Worm (Caenorhabditis elegans) whole organism, L4 larva: ENCODE results near the gene F26A1.8.

Source experiments
- T26A8.4 ChIP-seq: fragments of 200-800 bp; sonication (Bioruptor generic); IDR thresholded peaks from 2 replicates; pipeline ENCODE4 v1.3.6; 2022; ENCODE audit warnings: missing genetic modification characterization, missing compliant biosample characterization
- ama-1 ChIP-seq: fragments of 150-350 bp; optimal IDR thresholded peaks from 2 replicates; lab custom pipeline; 2014; ENCODE audit warnings: inconsistent platforms, mixed read lengths
- daf-16 ChIP-seq, 3 experiments: sonication (generic microtip); optimal IDR thresholded peaks; 2 replicates each; lab custom pipeline; 2016 to 2017; ENCODE audit warnings: missing genetic modification characterization in 3 of 3, missing genetic modification reagents in 3 of 3, mild to moderate bottlenecking in 2 of 3, missing compliant biosample characterization in 2 of 3, missing biosample characterization in 1 of 3, moderate library complexity in 1 of 3
- daf-19 ChIP-seq: fragments of 200-800 bp; sonication (Bioruptor generic); conservative IDR thresholded peaks from 2 replicates; pipeline ENCODE4 v1.3.6; 2022; ENCODE audit warnings: missing genetic modification characterization, missing compliant biosample characterization
- dpl-1 ChIP-seq: fragments of 150-350 bp; optimal IDR thresholded peaks from 2 replicates; lab custom pipeline; 2014; ENCODE audit warnings: missing biosample characterization, missing genetic modification reagents, missing genetic modification characterization
- egl-27 ChIP-seq: sonication (generic microtip); optimal IDR thresholded peaks from 3 replicates; lab custom pipeline; 2017; ENCODE audit warnings: missing biosample characterization, missing genetic modification reagents, missing genetic modification characterization
- fos-1 ChIP-seq: fragments of 150-350 bp; optimal IDR thresholded peaks from 2 replicates; lab custom pipeline; 2014; ENCODE audit warnings: missing biosample characterization, missing genetic modification characterization
- gei-8 ChIP-seq: fragments of 200-800 bp; sonication (Bioruptor generic); optimal IDR thresholded peaks from 2 replicates; lab custom pipeline; 2018; ENCODE audit warnings: mild to moderate bottlenecking, missing genetic modification characterization, missing compliant biosample characterization
- lir-3 ChIP-seq: sonication (generic microtip); optimal IDR thresholded peaks from 2 replicates; lab custom pipeline; 2016; ENCODE audit warnings: mild to moderate bottlenecking, missing genetic modification characterization, missing compliant biosample characterization
- nhr-11 ChIP-seq: fragments of 150-350 bp; optimal IDR thresholded peaks from 2 replicates; lab custom pipeline; 2014; ENCODE audit warnings: missing biosample characterization, missing genetic modification characterization
- pha-4 ChIP-seq, 2 experiments: fragments of 150-350 bp in 1 of 2; fragments of 200-800 bp in 1 of 2; sonication (Bioruptor generic) in 1 of 2; IDR thresholded peaks in 1 of 2; optimal IDR thresholded peaks in 1 of 2; 2 replicates each; pipeline versions ENCODE4 v1.3.6 to Lab custom; 2014 to 2022; ENCODE audit warnings: missing genetic modification characterization in 2 of 2, missing genetic modification reagents in 2 of 2, missing biosample characterization in 1 of 2, missing compliant biosample characterization in 1 of 2
- unc-130 ChIP-seq: sonication (generic microtip); optimal IDR thresholded peaks from 2 replicates; lab custom pipeline; 2016; ENCODE audit warnings: missing genetic modification reagents, missing genetic modification characterization, missing compliant biosample characterization
- unc-39 ChIP-seq: sonication (generic microtip); optimal IDR thresholded peaks from 2 replicates; lab custom pipeline; 2017; ENCODE audit warnings: missing biosample characterization, missing genetic modification characterization
- unc-62 ChIP-seq, 3 experiments: fragments of 150-350 bp in 1 of 3; sonication (generic microtip); optimal IDR thresholded peaks in 2 of 3; peaks in 1 of 3; 1 replicate in 1 of 3; 2 replicates in 2 of 3; lab custom pipeline; 2014 to 2017; ENCODE audit warnings: missing biosample characterization in 3 of 3, missing genetic modification characterization in 3 of 3, missing genetic modification reagents in 3 of 3, missing genotype in 1 of 3

DNA sequence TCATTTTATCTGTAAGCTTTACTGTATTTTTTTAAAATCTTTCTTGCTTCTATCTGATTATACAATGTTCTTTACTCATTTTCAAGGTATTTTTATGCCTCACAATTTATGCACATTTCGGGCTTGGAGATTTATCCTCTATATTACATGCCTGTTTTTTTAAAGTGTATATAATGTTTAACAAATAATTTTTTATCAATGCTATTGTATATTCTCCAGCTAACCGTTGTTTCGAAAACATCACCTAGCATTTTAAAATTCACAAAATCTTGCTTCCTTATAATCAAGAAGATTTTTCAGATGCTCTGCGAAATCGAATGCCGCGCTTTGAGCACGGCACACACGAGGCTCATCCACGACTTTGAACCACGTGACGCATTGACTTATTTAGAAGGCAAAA is 30.0 kb upstream of the F26A1.8 start, which contains the start of gene ced-4:
- no peak for TF ChIP-seq unc-39 (tag; lab: Kevin White, UChicago)
- TF ChIP-seq T26A8.4: no peak
- TF ChIP-seq dpl-1 (GFP tag; lab: Kevin White, UChicago): no peak
- TF ChIP-seq fos-1 (tag; lab: Kevin White, UChicago): no peak
- TF ChIP-seq gei-8 (GFP tag; lab: Kevin White, UChicago): no peak
- no peak for TF ChIP-seq unc-62 (GFP tag; optimal IDR thresholded peaks at IDR 0.05 in 1 of 2; lab: Kevin White, UChicago)
- no peak for TF ChIP-seq unc-62 (tag; optimal IDR thresholded peaks at IDR 0.05; lab: Kevin White, UChicago)
- TF ChIP-seq lir-3: no peak
- no peak for TF ChIP-seq egl-27 (tag; lab: Kevin White, UChicago)
- TF ChIP-seq daf-16 (GFP tag; optimal IDR thresholded peaks at IDR 0.05; lab: Kevin White, UChicago): no peak
- TF ChIP-seq daf-16 (tag; optimal IDR thresholded peaks at IDR 0.05; lab: Kevin White, UChicago): no peak
- TF ChIP-seq daf-19 (GFP tag; lab: Robert Waterston, UW): no peak
- TF ChIP-seq nhr-11 (tag; lab: Kevin White, UChicago): no peak
- TF ChIP-seq unc-130 (GFP tag; lab: Kevin White, UChicago): no peak
- TF ChIP-seq pha-4 (GFP tag; IDR thresholded peaks at IDR 0.05; lab: Robert Waterston, UW): no peak
- TF ChIP-seq pha-4 (tag; optimal IDR thresholded peaks at IDR 0.05; lab: Kevin White, UChicago): no peak
- no peak for TF ChIP-seq ama-1
